Worm (Caenorhabditis elegans) whole organism, L1 larva: ENCODE data around the gene suex-2.

Source experiments
- fos-1 ChIP-seq: fragments of 150-350 bp; optimal IDR thresholded peaks from 2 replicates; lab custom pipeline; 2014; ENCODE audit warnings: missing biosample characterization, missing genetic modification characterization
- hlh-17 ChIP-seq: fragments of 200-800 bp; sonication (Bioruptor generic); optimal IDR thresholded peaks from 2 replicates; lab custom pipeline; 2018; ENCODE audit warnings: missing genetic modification characterization, mild to moderate bottlenecking, missing compliant biosample characterization, moderate library complexity, borderline replicate concordance
- lin-14 ChIP-seq: fragments of 200-800 bp; sonication (Bioruptor generic); optimal IDR thresholded peaks from 2 replicates; lab custom pipeline; 2018; ENCODE audit warnings: mild to moderate bottlenecking, missing genetic modification characterization, moderate library complexity, missing compliant biosample characterization
- mdl-1 ChIP-seq, 2 experiments: fragments of 150-350 bp; optimal IDR thresholded peaks; 2 replicates each; lab custom pipeline; 2014 to 2017; ENCODE audit warnings: missing biosample characterization in 2 of 2, missing genetic modification characterization in 2 of 2, inconsistent platforms in 1 of 2
- unc-30 ChIP-seq: sonication (generic microtip); optimal IDR thresholded peaks from 2 replicates; lab custom pipeline; 2017; ENCODE audit warnings: missing biosample characterization, missing genetic modification characterization
- unc-62 ChIP-seq: fragments of 150-350 bp; optimal IDR thresholded peaks from 2 replicates; lab custom pipeline; 2014; ENCODE audit warnings: missing biosample characterization, missing genetic modification reagents, missing genetic modification characterization
- ztf-4 ChIP-seq: fragments of 150-350 bp; optimal IDR thresholded peaks from 2 replicates; lab custom pipeline; 2014; ENCODE audit warnings: missing biosample characterization, missing genetic modification characterization

suex-2 gene

ce11 chrIV:9010257-9010656 lies 42.2 kb downstream of the suex-2 start, which contains the start of gene C53D6.11 (continued):
- TF ChIP-seq ztf-4 (tag; lab: Kevin White, UChicago) (no peak), hlh-17 (no peak), fos-1 (tag; lab: Kevin White, UChicago) (no peak), unc-30 (tag; lab: Kevin White, UChicago) (no peak)

DNA sequence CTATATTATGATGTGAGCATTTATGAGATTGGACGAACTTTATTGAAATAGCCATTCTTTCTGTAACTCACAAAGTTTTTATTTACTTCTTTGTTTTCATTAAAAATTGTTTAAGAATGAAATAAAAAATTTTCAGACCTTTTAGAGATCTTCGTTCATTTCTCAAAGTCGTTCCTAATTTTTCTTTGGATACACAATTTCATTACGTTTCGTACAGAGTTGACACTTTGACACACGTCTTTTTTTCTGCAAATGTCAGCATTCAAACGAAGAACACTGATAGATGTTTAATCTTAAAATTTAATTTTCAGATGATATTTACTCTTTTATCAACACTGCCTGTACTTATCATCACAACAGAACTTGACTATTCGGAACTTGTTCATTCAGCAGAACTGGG lies 48.4 kb downstream of the suex-2 start, which contains the start of gene acc-2:
Gene acc-2 (plus strand): TSS at position 301 of the 400 bp plus-strand sequence.
- TF ChIP-seq unc-62 (no peak), mdl-1 (tag; optimal IDR thresholded peaks at IDR 0.05; lab: Kevin White, UChicago) (no peak), lin-14 (GFP tag; lab: Kevin White, UChicago) (no peak)
